Worm (Caenorhabditis elegans) whole organism, mixed stage, embryonic: ENCODE results near the gene fbxa-210.

Experiments
- M03D4.4 ChIP-seq: sonication (generic microtip); optimal IDR thresholded peaks from 2 replicates; lab custom pipeline; 2017; ENCODE audit warnings: mild to moderate bottlenecking, missing genetic modification characterization, missing compliant biosample characterization
- bed-3 ChIP-seq: fragments of 200-800 bp; sonication (Bioruptor generic); optimal IDR thresholded peaks from 3 replicates; lab custom pipeline; 2018; ENCODE audit warnings: mild to moderate bottlenecking, missing genetic modification characterization, moderate library complexity, missing compliant biosample characterization
- blmp-1 ChIP-seq: fragments of 150-350 bp; optimal IDR thresholded peaks from 2 replicates; lab custom pipeline; 2014; ENCODE audit warnings: missing biosample characterization, missing genetic modification characterization
- ceh-39 ChIP-seq: fragments of 150-350 bp; optimal IDR thresholded peaks from 2 replicates; lab custom pipeline; 2014; ENCODE audit warnings: missing biosample characterization, missing genetic modification characterization
- ceh-43 ChIP-seq: fragments of 200-800 bp; sonication (Bioruptor generic); optimal IDR thresholded peaks from 2 replicates; lab custom pipeline; 2018; ENCODE audit warnings: mild to moderate bottlenecking, missing genetic modification characterization, moderate library complexity, missing compliant biosample characterization
- ceh-83 ChIP-seq: fragments of 200-800 bp; sonication (Bioruptor generic); optimal IDR thresholded peaks from 2 replicates; lab custom pipeline; 2018; ENCODE audit warnings: mild to moderate bottlenecking, missing genetic modification characterization, missing compliant biosample characterization
- ces-1 ChIP-seq: fragments of 150-350 bp; optimal IDR thresholded peaks from 2 replicates; lab custom pipeline; 2014; ENCODE audit warnings: missing biosample characterization, missing genetic modification reagents, missing genetic modification characterization
- cnd-1 ChIP-seq: fragments of 200-800 bp; sonication (Bioruptor generic); optimal IDR thresholded peaks from 2 replicates; lab custom pipeline; 2018; ENCODE audit warnings: mild to moderate bottlenecking, missing genetic modification characterization, missing compliant biosample characterization
- drap-1 ChIP-seq: fragments of 200-800 bp; sonication (Bioruptor generic); optimal IDR thresholded peaks from 3 replicates; lab custom pipeline; 2018; ENCODE audit warnings: mild to moderate bottlenecking, missing genetic modification characterization, missing compliant biosample characterization
- elt-1 ChIP-seq: sonication (generic microtip); optimal IDR thresholded peaks from 2 replicates; lab custom pipeline; 2017; ENCODE audit warnings: missing genetic modification characterization, mild to moderate bottlenecking, missing compliant biosample characterization, antibody characterized with exemption, moderate library complexity, borderline replicate concordance; ENCODE audit not compliant: insufficient read depth
- elt-3 ChIP-seq: fragments of 150-350 bp; optimal IDR thresholded peaks from 2 replicates; lab custom pipeline; 2014; ENCODE audit warnings: missing biosample characterization, missing genetic modification characterization
- flh-1 ChIP-seq: fragments of 200-800 bp; sonication (Bioruptor generic); optimal IDR thresholded peaks from 2 replicates; lab custom pipeline; 2018; ENCODE audit warnings: mild to moderate bottlenecking, missing genetic modification characterization, moderate library complexity, missing compliant biosample characterization
- ham-2 ChIP-seq: fragments of 200-800 bp; sonication (Bioruptor generic); optimal IDR thresholded peaks from 2 replicates; lab custom pipeline; 2018; ENCODE audit warnings: mild to moderate bottlenecking, missing genetic modification characterization, missing compliant biosample characterization
- hlh-1 ChIP-seq: fragments of 150-350 bp; optimal IDR thresholded peaks from 2 replicates; lab custom pipeline; 2014; ENCODE audit warnings: missing biosample characterization, missing genetic modification reagents, missing genetic modification characterization
- lin-13 ChIP-seq: fragments of 150-350 bp; optimal IDR thresholded peaks from 2 replicates; lab custom pipeline; 2014; ENCODE audit warnings: missing biosample characterization, missing genetic modification characterization
- lin-32 ChIP-seq: fragments of 200-800 bp; sonication (Bioruptor generic); optimal IDR thresholded peaks from 2 replicates; lab custom pipeline; 2018; ENCODE audit warnings: mild to moderate bottlenecking, missing genetic modification characterization, missing compliant biosample characterization
- lsy-2 ChIP-seq: fragments of 150-350 bp; optimal IDR thresholded peaks from 2 replicates; lab custom pipeline; 2014; ENCODE audit warnings: missing biosample characterization, missing genetic modification characterization
- mab-5 ChIP-seq: fragments of 150-350 bp; optimal IDR thresholded peaks from 2 replicates; lab custom pipeline; 2014; ENCODE audit warnings: missing biosample characterization, missing genetic modification characterization
- mep-1 ChIP-seq: fragments of 150-350 bp; optimal IDR thresholded peaks from 2 replicates; lab custom pipeline; 2017; ENCODE audit warnings: missing biosample characterization, missing genetic modification reagents, missing genetic modification characterization, inconsistent platforms
- mls-2 ChIP-seq: sonication (generic microtip); optimal IDR thresholded peaks from 2 replicates; lab custom pipeline; 2016; ENCODE audit warnings: mild to moderate bottlenecking, missing genetic modification characterization, moderate library complexity, missing compliant biosample characterization
- nhr-12 ChIP-seq: fragments of 150-350 bp; optimal IDR thresholded peaks from 2 replicates; lab custom pipeline; 2014; ENCODE audit warnings: missing biosample characterization, missing genetic modification characterization
- nhr-2 ChIP-seq: fragments of 150-350 bp; optimal IDR thresholded peaks from 2 replicates; lab custom pipeline; 2014; ENCODE audit warnings: missing biosample characterization, missing genetic modification characterization
- nhr-237 ChIP-seq: fragments of 150-350 bp; optimal IDR thresholded peaks from 2 replicates; lab custom pipeline; 2014; ENCODE audit warnings: missing biosample characterization, missing genetic modification characterization
- nhr-28 ChIP-seq: fragments of 150-350 bp; optimal IDR thresholded peaks from 2 replicates; lab custom pipeline; 2014; ENCODE audit warnings: missing biosample characterization, missing genetic modification characterization
- nhr-76 ChIP-seq: sonication (generic microtip); optimal IDR thresholded peaks from 2 replicates; lab custom pipeline; 2017; ENCODE audit warnings: missing biosample characterization, missing genetic modification characterization
- pha-4 ChIP-seq: fragments of 150-350 bp; optimal IDR thresholded peaks from 2 replicates; lab custom pipeline; 2018; ENCODE audit warnings: missing biosample characterization, missing genetic modification reagents, missing genetic modification characterization
- sem-2 ChIP-seq: fragments of 200-800 bp; sonication (Bioruptor generic); optimal IDR thresholded peaks from 2 replicates; lab custom pipeline; 2018; ENCODE audit warnings: mild to moderate bottlenecking, missing genetic modification characterization, missing compliant biosample characterization
- snpc-4 ChIP-seq: fragments of 150-350 bp; optimal IDR thresholded peaks from 2 replicates; lab custom pipeline; 2014; ENCODE audit warnings: missing biosample characterization, missing genetic modification characterization
- sptf-1 ChIP-seq: sonication (generic microtip); optimal IDR thresholded peaks from 2 replicates; lab custom pipeline; 2017; ENCODE audit warnings: mild to moderate bottlenecking, missing genetic modification characterization, moderate library complexity, missing compliant biosample characterization
- tbx-8 ChIP-seq: fragments of 200-800 bp; sonication (Bioruptor generic); optimal IDR thresholded peaks from 2 replicates; lab custom pipeline; 2018; ENCODE audit warnings: mild to moderate bottlenecking, missing genetic modification characterization, moderate library complexity, missing compliant biosample characterization
- unc-120 ChIP-seq: sonication (generic microtip); optimal IDR thresholded peaks from 2 replicates; lab custom pipeline; 2017; ENCODE audit warnings: missing genetic modification characterization, missing compliant biosample characterization; ENCODE audit not compliant: poor library complexity, severe bottlenecking
- unc-39 ChIP-seq: fragments of 150-350 bp; optimal IDR thresholded peaks from 2 replicates; lab custom pipeline; 2014; ENCODE audit warnings: missing biosample characterization, missing genetic modification characterization
- unc-62 ChIP-seq: fragments of 150-350 bp; optimal IDR thresholded peaks from 2 replicates; lab custom pipeline; 2014; ENCODE audit warnings: missing biosample characterization, missing genetic modification reagents, missing genetic modification characterization
- zip-8 ChIP-seq: fragments of 150-350 bp; optimal IDR thresholded peaks from 2 replicates; lab custom pipeline; 2014; ENCODE audit warnings: missing biosample characterization, missing genetic modification characterization
- ztf-11 ChIP-seq: fragments of 150-350 bp; optimal IDR thresholded peaks from 2 replicates; lab custom pipeline; 2014; ENCODE audit warnings: missing biosample characterization, missing genetic modification characterization

fbxa-210 gene

DNA sequence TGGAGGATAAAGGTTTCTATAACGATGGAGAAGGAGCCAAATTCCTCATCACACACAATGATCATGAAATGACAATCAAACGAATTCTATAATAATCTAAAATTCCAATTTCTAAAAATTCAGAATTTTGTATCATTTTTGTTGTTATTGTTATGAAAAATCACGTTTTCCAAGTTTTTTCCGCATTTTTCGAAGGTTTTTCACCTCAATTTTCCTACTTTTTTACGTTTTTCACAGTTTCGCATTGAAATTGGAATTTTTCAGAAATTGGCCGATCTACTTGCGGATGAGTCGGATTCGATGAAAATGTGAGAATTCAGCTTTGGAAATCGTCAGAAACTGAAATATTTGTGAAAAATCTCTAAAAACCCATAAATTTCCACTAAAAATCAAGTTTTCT is at the start of gene fbxa-210:
TSS of gene fbxa-210 (plus strand) at position 301 of the 400 bp plus-strand sequence.
- no peak for TF ChIP-seq mab-5 (tag; lab: Kevin White, UChicago)
- no peak for TF ChIP-seq lin-13 (tag; lab: Kevin White, UChicago)
- TF ChIP-seq elt-1 (tag; lab: Kevin White, UChicago), result no peak
- TF ChIP-seq mls-2 (tag; lab: Kevin White, UChicago), result no peak
- no peak for TF ChIP-seq sem-2 (GFP tag; lab: Kevin White, UChicago)
- no peak for TF ChIP-seq unc-62 (GFP tag; lab: Kevin White, UChicago)
- TF ChIP-seq cnd-1 (tag; lab: Kevin White, UChicago), result no peak
- TF ChIP-seq ceh-43 (GFP tag; lab: Kevin White, UChicago), result no peak
- no peak for TF ChIP-seq lin-32 (GFP tag; lab: Kevin White, UChicago)
- no peak for TF ChIP-seq M03D4.4
- TF ChIP-seq ham-2 (GFP tag; lab: Kevin White, UChicago), result no peak
- no peak for TF ChIP-seq flh-1
- no peak for TF ChIP-seq ztf-11
- no peak for TF ChIP-seq bed-3 (GFP tag; lab: Kevin White, UChicago)
- no peak for TF ChIP-seq nhr-76 (tag; lab: Kevin White, UChicago)
- no peak for TF ChIP-seq drap-1 (GFP tag; lab: Kevin White, UChicago)

DNA sequence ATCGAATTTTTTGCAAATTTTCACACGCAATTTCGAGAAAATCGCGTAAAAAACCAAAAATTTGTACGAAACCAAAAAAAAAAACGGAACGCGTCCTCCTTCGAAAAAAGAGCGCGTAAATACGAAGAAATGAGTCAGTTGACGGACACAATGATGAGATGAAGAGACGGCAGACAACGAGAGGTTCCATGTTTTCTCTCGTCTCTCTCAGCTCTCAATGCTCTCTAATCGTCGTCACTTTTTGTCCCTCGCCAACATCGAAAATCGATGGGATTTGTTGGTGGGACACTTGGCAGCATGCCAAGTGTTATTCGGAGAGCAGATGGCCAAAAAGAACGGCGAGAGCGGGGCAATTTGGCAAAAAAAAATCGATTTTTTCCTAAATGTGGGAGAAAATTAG is 46.0 kb upstream of the fbxa-210 start:
- TF ChIP-seq zip-8 (tag; lab: Kevin White, UChicago), result no peak
- no peak for TF ChIP-seq M03D4.4
- no peak for TF ChIP-seq ham-2 (GFP tag; lab: Kevin White, UChicago)
- TF ChIP-seq unc-39, result no peak
- no peak for TF ChIP-seq nhr-28 (tag; lab: Kevin White, UChicago)
- no peak for TF ChIP-seq nhr-76 (tag; lab: Kevin White, UChicago)
- TF ChIP-seq ceh-43 (GFP tag; lab: Kevin White, UChicago), result no peak
- TF ChIP-seq ceh-39 (tag; lab: Kevin White, UChicago), result peak; percentile 91
- no peak for TF ChIP-seq unc-120 (tag; lab: Kevin White, UChicago)
- TF ChIP-seq nhr-2 (tag; lab: Kevin White, UChicago), result no peak
- TF ChIP-seq nhr-12 (tag; lab: Kevin White, UChicago), result peak; percentile 59
- peak; percentile 31 for TF ChIP-seq lin-13 (tag; lab: Kevin White, UChicago)
- peak; percentile 58 for TF ChIP-seq mep-1 (tag; lab: Kevin White, UChicago)
- no peak for TF ChIP-seq ceh-83
- TF ChIP-seq mab-5 (tag; lab: Kevin White, UChicago), result peak; percentile 47
- TF ChIP-seq snpc-4, result no peak
- peak; percentile 18 for TF ChIP-seq pha-4
- TF ChIP-seq lin-32 (GFP tag; lab: Kevin White, UChicago), result peak; percentile 18
- peak; percentile 86 for TF ChIP-seq hlh-1 (tag; lab: Kevin White, UChicago)
- TF ChIP-seq cnd-1 (tag; lab: Kevin White, UChicago), result peak; percentile 83
- TF ChIP-seq drap-1 (GFP tag; lab: Kevin White, UChicago), result peak; percentile 40
- no peak for TF ChIP-seq sptf-1 (tag; lab: Kevin White, UChicago)
- TF ChIP-seq elt-1 (tag; lab: Kevin White, UChicago), result no peak
- TF ChIP-seq lsy-2 (tag; lab: Kevin White, UChicago), result peak; percentile 7
- no peak for TF ChIP-seq ztf-11
- TF ChIP-seq ces-1 (GFP tag; lab: Kevin White, UChicago), result peak; percentile 86
- TF ChIP-seq unc-62 (GFP tag; lab: Kevin White, UChicago), result peak; percentile 78
- TF ChIP-seq mls-2 (tag; lab: Kevin White, UChicago), result no peak
- no peak for TF ChIP-seq flh-1
- no peak for TF ChIP-seq blmp-1 (tag; lab: Kevin White, UChicago)
- no peak for TF ChIP-seq sem-2 (GFP tag; lab: Kevin White, UChicago)
- no peak for TF ChIP-seq tbx-8 (GFP tag; lab: Kevin White, UChicago)
- no peak for TF ChIP-seq nhr-237 (tag; lab: Kevin White, UChicago)
- TF ChIP-seq bed-3 (GFP tag; lab: Kevin White, UChicago), result no peak
- no peak for TF ChIP-seq elt-3
- TF ChIP-seq, all 35 proteins: peak for 13

DNA sequence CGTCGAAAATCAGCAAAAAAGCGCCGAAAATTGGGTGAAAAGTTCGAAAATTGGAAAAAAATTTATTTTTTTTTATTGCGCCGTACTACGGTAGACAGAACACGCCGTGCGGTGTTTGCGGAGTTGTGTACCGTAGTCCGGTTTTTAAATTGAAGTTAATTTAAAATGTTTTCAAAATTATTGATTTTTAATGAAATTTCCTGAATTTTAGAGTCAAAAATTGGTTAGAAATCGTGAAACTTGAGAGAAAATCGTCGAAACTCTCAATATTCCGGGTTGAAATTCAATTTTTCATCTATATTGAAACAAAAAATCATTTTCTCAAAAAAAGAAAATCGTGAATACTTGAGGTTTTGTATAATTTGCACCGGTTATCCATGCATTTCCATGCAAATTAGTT is 43.3 kb upstream of the fbxa-210 start, which contains the start of gene nova-1:
TSS of gene nova-1 (minus strand) at position 101 of the 400 bp plus-strand sequence.
- TF ChIP-seq lsy-2 (tag; lab: Kevin White, UChicago), result no peak
- TF ChIP-seq tbx-8 (GFP tag; lab: Kevin White, UChicago), result no peak
- no peak for TF ChIP-seq mab-5 (tag; lab: Kevin White, UChicago)
- no peak for TF ChIP-seq bed-3 (GFP tag; lab: Kevin White, UChicago)
- TF ChIP-seq M03D4.4, result no peak
- TF ChIP-seq unc-120 (tag; lab: Kevin White, UChicago), result no peak
- TF ChIP-seq drap-1 (GFP tag; lab: Kevin White, UChicago), result no peak
- no peak for TF ChIP-seq sem-2 (GFP tag; lab: Kevin White, UChicago)
- no peak for TF ChIP-seq elt-3
- TF ChIP-seq flh-1, result no peak
- TF ChIP-seq nhr-12 (tag; lab: Kevin White, UChicago), result no peak
- TF ChIP-seq ztf-11, result no peak
- TF ChIP-seq nhr-2 (tag; lab: Kevin White, UChicago), result no peak
- no peak for TF ChIP-seq lin-32 (GFP tag; lab: Kevin White, UChicago)
- no peak for TF ChIP-seq ham-2 (GFP tag; lab: Kevin White, UChicago)
- no peak for TF ChIP-seq nhr-237 (tag; lab: Kevin White, UChicago)
- TF ChIP-seq cnd-1 (tag; lab: Kevin White, UChicago), result no peak
